Fruit fly (Drosophila melanogaster): ENCODE measurements around the gene Sec3.

DNA sequence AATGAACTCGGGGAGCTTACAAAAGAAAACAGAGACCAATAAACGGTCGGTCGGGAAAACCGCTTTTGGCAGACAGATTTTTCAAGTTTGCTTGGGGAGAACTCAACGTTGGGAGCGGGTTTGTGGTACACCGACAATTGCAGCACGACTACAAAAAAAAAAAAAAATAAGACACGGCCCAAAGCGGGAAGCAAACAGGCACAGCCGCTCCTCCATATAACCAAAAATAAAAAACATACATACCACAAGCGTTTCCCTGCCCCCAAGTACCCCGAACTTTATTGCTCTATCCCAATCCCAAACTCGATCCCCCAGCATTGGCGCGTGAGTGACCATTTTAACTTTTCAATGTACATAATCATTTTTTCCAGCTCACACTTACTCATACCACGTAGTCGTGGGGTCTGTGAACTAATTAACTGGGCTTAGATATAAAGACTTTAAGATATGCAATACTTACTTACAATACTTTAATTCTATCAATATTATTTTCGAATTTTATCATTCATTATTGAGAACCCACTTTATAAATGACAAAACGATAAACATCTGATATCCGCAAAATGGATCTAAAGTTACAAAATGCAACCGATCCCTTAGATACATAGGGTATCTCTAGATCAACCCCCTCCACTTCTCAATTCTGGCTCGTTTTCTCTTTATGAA lies 49.9 kb downstream of the Sec3 start:
- TF ChIP-seq CTCF (optimal IDR thresholded peaks at IDR 0.05) (no peak), CG8478 (optimal IDR thresholded peaks at IDR 0.05) (no peak)
